Worm (Caenorhabditis elegans): ENCODE data around the gene cwf-19L1.

DNA sequence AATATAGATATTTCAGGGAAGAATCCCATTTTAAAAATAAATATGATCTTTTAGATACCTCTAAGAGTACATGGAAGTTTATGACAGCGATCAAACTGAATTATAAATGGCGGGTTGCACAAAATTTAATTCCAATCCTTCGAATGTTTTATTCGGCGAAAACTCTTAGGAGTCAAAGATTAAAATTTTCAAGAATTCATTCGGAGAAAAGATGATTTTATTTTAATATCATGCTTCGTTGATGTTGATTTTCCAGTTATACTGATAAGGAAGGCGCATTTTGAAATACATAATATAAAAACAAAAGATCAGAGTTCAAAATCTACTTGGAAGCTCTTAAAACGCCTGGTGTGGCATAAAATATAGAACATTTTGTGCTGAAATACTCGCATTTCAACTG lies 40.5 kb upstream of the cwf-19L1 start, which contains the start of gene srh-10:
- no peak for TF ChIP-seq nhr-77 (tag; optimal IDR thresholded peaks at IDR 0.05)
- no peak for TF ChIP-seq unc-62 (GFP tag; optimal IDR thresholded peaks at IDR 0.05)
- TF ChIP-seq egl-27 (tag; optimal IDR thresholded peaks at IDR 0.05) = no peak
- no peak for TF ChIP-seq alr-1 (tag; optimal IDR thresholded peaks at IDR 0.05)
- TF ChIP-seq nhr-129 (tag; optimal IDR thresholded peaks at IDR 0.05) = no peak
- no peak for TF ChIP-seq fos-1 (tag; optimal IDR thresholded peaks at IDR 0.05)
- TF ChIP-seq unc-39 (tag; optimal IDR thresholded peaks at IDR 0.05) = no peak
- TF ChIP-seq snpc-4 (tag; optimal IDR thresholded peaks at IDR 0.05) = no peak
